Fruit fly (Drosophila melanogaster) whole organism, embryonic: Measurements from ENCODE around the gene CG15406.

Experiments
- Atf-2 ChIP-seq: fragments of 200-800 bp; sonication (Bioruptor generic); optimal IDR thresholded peaks from 2 replicates; lab custom pipeline; 2016; ENCODE audit warnings: missing biosample characterization, missing genetic modification characterization
- Atf6 ChIP-seq: fragments of 200-800 bp; sonication (Bioruptor generic); IDR thresholded peaks from 2 replicates; pipeline ENCODE4 v1.3.6; 2022; ENCODE audit warnings: missing biosample characterization, missing genetic modification characterization
- CG12391 ChIP-seq: fragments of 200-800 bp; sonication (Bioruptor generic); optimal IDR thresholded peaks from 3 replicates; lab custom pipeline; 2018; ENCODE audit warnings: missing biosample characterization, mild to moderate bottlenecking, missing genetic modification characterization, moderate library complexity
- CG12659 ChIP-seq: fragments of 200-800 bp; sonication (Bioruptor generic); optimal IDR thresholded peaks from 3 replicates; lab custom pipeline; 2017; ENCODE audit warnings: mild to moderate bottlenecking, missing biosample characterization, missing genetic modification reagents, missing genetic modification characterization
- CG12769 ChIP-seq: fragments of 200-800 bp; sonication (Bioruptor generic); optimal IDR thresholded peaks from 2 replicates; lab custom pipeline; 2019; ENCODE audit warnings: missing biosample characterization, mild to moderate bottlenecking, missing genetic modification characterization, moderate library complexity
- CG1647 ChIP-seq: fragments of 200-800 bp; sonication (Bioruptor generic); optimal IDR thresholded peaks from 3 replicates; lab custom pipeline; 2016; ENCODE audit warnings: missing biosample characterization, missing genetic modification characterization
- CG32532 ChIP-seq: fragments of 200-800 bp; sonication (Bioruptor generic); IDR thresholded peaks from 2 replicates; pipeline ENCODE4 v1.3.6; 2022; ENCODE audit warnings: missing biosample characterization, missing genetic modification characterization
- CG33213 ChIP-seq: fragments of 200-800 bp; sonication (Bioruptor generic); optimal IDR thresholded peaks from 3 replicates; lab custom pipeline; 2016; ENCODE audit warnings: missing biosample characterization, missing genetic modification characterization
- CG6689 ChIP-seq: fragments of 200-800 bp; sonication (Bioruptor generic); IDR thresholded peaks from 2 replicates; pipeline ENCODE4 v1.3.6; 2022; ENCODE audit warnings: missing biosample characterization, missing genetic modification characterization
- CG6813 ChIP-seq: fragments of 200-800 bp; sonication (Bioruptor generic); optimal IDR thresholded peaks from 2 replicates; lab custom pipeline; 2017; ENCODE audit warnings: missing biosample characterization, missing genetic modification characterization, mild to moderate bottlenecking, moderate library complexity, missing genetic modification reagents
- CG7372 ChIP-seq: fragments of 200-800 bp; sonication (Bioruptor generic); IDR thresholded peaks from 2 replicates; pipeline ENCODE4 v1.3.6; 2022; ENCODE audit warnings: missing biosample characterization, missing genetic modification characterization
- Dbx ChIP-seq: fragments of 200-800 bp; sonication (Bioruptor generic); IDR thresholded peaks from 3 replicates; pipeline ENCODE4 v1.3.6; 2022; ENCODE audit warnings: missing biosample characterization, missing genetic modification characterization
- Ets65A ChIP-seq: fragments of 200-800 bp; sonication (Bioruptor generic); peaks from one replicate; lab custom pipeline; 2016; ENCODE audit warnings: missing biosample characterization, missing genetic modification characterization
- Fer1 ChIP-seq: fragments of 200-800 bp; sonication (Bioruptor generic); optimal IDR thresholded peaks from 2 replicates; lab custom pipeline; 2017; ENCODE audit warnings: missing biosample characterization, mild to moderate bottlenecking, missing genetic modification characterization
- GATAe ChIP-seq: fragments of 200-800 bp; sonication (Bioruptor generic); conservative IDR thresholded peaks from 2 replicates; pipeline ENCODE4 v1.3.6; 2022; ENCODE audit warnings: missing biosample characterization, missing genetic modification characterization
- Hmx ChIP-seq: fragments of 200-800 bp; sonication (Bioruptor generic); optimal IDR thresholded peaks from 2 replicates; lab custom pipeline; 2016; ENCODE audit warnings: missing biosample characterization, missing genetic modification characterization
- Oli ChIP-seq: fragments of 200-800 bp; sonication (Bioruptor generic); optimal IDR thresholded peaks from 2 replicates; lab custom pipeline; 2018; ENCODE audit warnings: missing biosample characterization, mild to moderate bottlenecking, missing genetic modification characterization, moderate library complexity
- Ptx1 ChIP-seq: fragments of 200-800 bp; sonication (Bioruptor generic); IDR thresholded peaks from 2 replicates; pipeline ENCODE4 v1.3.6; 2022; ENCODE audit warnings: missing biosample characterization, missing genetic modification characterization
- Sry-β ChIP-seq: fragments of 200-800 bp; sonication (Bioruptor generic); optimal IDR thresholded peaks from 2 replicates; lab custom pipeline; 2018; ENCODE audit warnings: missing biosample characterization, mild to moderate bottlenecking, missing genetic modification characterization, moderate library complexity
- ab ChIP-seq: fragments of 200-800 bp; sonication (Bioruptor generic); optimal IDR thresholded peaks from 2 replicates; lab custom pipeline; 2016; ENCODE audit warnings: missing biosample characterization, missing genetic modification characterization
- chinmo ChIP-seq: fragments of 200-800 bp; sonication (Bioruptor generic); IDR thresholded peaks from 4 replicates; pipeline ENCODE4 v1.3.6; 2022; ENCODE audit warnings: missing biosample characterization, missing genetic modification characterization; ENCODE audit not compliant: partially characterized antibody
- ci ChIP-seq: fragments of 200-800 bp; sonication (Bioruptor generic); IDR thresholded peaks from 3 replicates; pipeline ENCODE4 v1.3.6; 2022; ENCODE audit warnings: missing biosample characterization, missing genetic modification characterization
- crol ChIP-seq: fragments of 200-800 bp; sonication (Bioruptor generic); IDR thresholded peaks from 2 replicates; pipeline ENCODE4 v1.3.6; 2022; ENCODE audit warnings: missing biosample characterization, missing genetic modification characterization
- disco-r ChIP-seq: fragments of 200-800 bp; sonication (Bioruptor generic); optimal IDR thresholded peaks from 2 replicates; lab custom pipeline; 2016; ENCODE audit warnings: missing biosample characterization, missing genetic modification characterization
- gce ChIP-seq: fragments of 200-800 bp; sonication (Bioruptor generic); IDR thresholded peaks from 3 replicates; pipeline ENCODE4 v1.3.6; 2022; ENCODE audit warnings: missing biosample characterization, missing genetic modification characterization
- gsb ChIP-seq: fragments of 200-800 bp; sonication (Bioruptor generic); IDR thresholded peaks from 2 replicates; pipeline ENCODE4 v1.3.6; 2022; ENCODE audit warnings: missing biosample characterization, missing genetic modification characterization
- hkb ChIP-seq, 2 experiments: fragments of 200-800 bp in 1 of 2; fragments of >200 bp in 1 of 2; sonication (Bioruptor generic) in 1 of 2; IDR thresholded peaks in 1 of 2; optimal IDR thresholded peaks in 1 of 2; 2 replicates each; pipeline versions ENCODE4 v1.3.6 to Lab custom; 2017 to 2022; ENCODE audit warnings: missing biosample characterization in 1 of 2, missing genetic modification characterization in 1 of 2
- jumu ChIP-seq: fragments of 200-800 bp; sonication (Bioruptor generic); optimal IDR thresholded peaks from 3 replicates; lab custom pipeline; 2016; ENCODE audit warnings: missing biosample characterization, missing genetic modification characterization
- klu ChIP-seq: fragments of 200-800 bp; sonication (Bioruptor generic); IDR thresholded peaks from 2 replicates; pipeline ENCODE4 v1.3.6; 2022; ENCODE audit warnings: missing biosample characterization, missing genetic modification characterization
- knrl ChIP-seq: fragments of 200-800 bp; sonication (Bioruptor generic); IDR thresholded peaks from 3 replicates; pipeline ENCODE4 v1.3.6; 2022; ENCODE audit warnings: missing biosample characterization, missing genetic modification characterization; ENCODE audit not compliant: partially characterized antibody
- lola ChIP-seq, 3 experiments: fragments of >200 bp in 2 of 3; fragments of 200-800 bp in 1 of 3; sonication (Bioruptor generic) in 1 of 3; optimal IDR thresholded peaks; 2 replicates each; lab custom pipeline; 2017 to 2019; ENCODE audit warnings: missing biosample characterization in 3 of 3, missing genetic modification characterization in 3 of 3, mild to moderate bottlenecking in 1 of 3, moderate library complexity in 1 of 3
- mirr ChIP-seq: fragments of 200-800 bp; sonication (Bioruptor generic); optimal IDR thresholded peaks from 3 replicates; lab custom pipeline; 2018; ENCODE audit warnings: missing biosample characterization, mild to moderate bottlenecking, missing genetic modification characterization
- oc ChIP-seq: fragments of 200-800 bp; sonication (Bioruptor generic); optimal IDR thresholded peaks from 2 replicates; lab custom pipeline; 2018; ENCODE audit warnings: missing biosample characterization, mild to moderate bottlenecking, missing genetic modification characterization, moderate library complexity
- peb ChIP-seq: fragments of 200-800 bp; sonication (Bioruptor generic); IDR thresholded peaks from 2 replicates; pipeline ENCODE4 v1.3.6; 2022; ENCODE audit warnings: missing biosample characterization, missing genetic modification characterization
- sens ChIP-seq: fragments of 200-800 bp; sonication (Bioruptor generic); peaks from one replicate; lab custom pipeline; 2016; ENCODE audit warnings: missing biosample characterization, missing genetic modification characterization
- seq ChIP-seq: fragments of 200-800 bp; sonication (Bioruptor generic); IDR thresholded peaks from 2 replicates; pipeline ENCODE4 v1.3.6; 2022; ENCODE audit warnings: missing biosample characterization, missing genetic modification characterization
- sima ChIP-seq: fragments of 200-800 bp; sonication (Bioruptor generic); optimal IDR thresholded peaks from 2 replicates; lab custom pipeline; 2016; ENCODE audit warnings: missing biosample characterization, missing genetic modification characterization
- slbo ChIP-seq: fragments of 200-800 bp; sonication (Bioruptor generic); IDR thresholded peaks from 2 replicates; pipeline ENCODE4 v1.3.6; 2022; ENCODE audit warnings: missing biosample characterization, missing genetic modification characterization
- sna ChIP-seq: fragments of 200-800 bp; sonication (Bioruptor generic); IDR thresholded peaks from 2 replicates; pipeline ENCODE4 v1.3.6; 2022; ENCODE audit warnings: missing biosample characterization, missing genetic modification characterization; ENCODE audit not compliant: partially characterized antibody
- tup ChIP-seq: fragments of 200-800 bp; sonication (Bioruptor generic); optimal IDR thresholded peaks from 2 replicates; lab custom pipeline; 2016; ENCODE audit warnings: missing biosample characterization, mild to moderate bottlenecking, missing genetic modification characterization, moderate library complexity
- vnd ChIP-seq: fragments of 200-800 bp; sonication (Bioruptor generic); IDR thresholded peaks from 3 replicates; pipeline ENCODE4 v1.3.6; 2022; ENCODE audit warnings: missing biosample characterization, missing genetic modification characterization; ENCODE audit not compliant: partially characterized antibody
- zfh2 ChIP-seq: fragments of 200-800 bp; sonication (Bioruptor generic); optimal IDR thresholded peaks from 2 replicates; lab custom pipeline; 2016; ENCODE audit warnings: missing biosample characterization, missing genetic modification characterization

CG15406 gene

DNA sequence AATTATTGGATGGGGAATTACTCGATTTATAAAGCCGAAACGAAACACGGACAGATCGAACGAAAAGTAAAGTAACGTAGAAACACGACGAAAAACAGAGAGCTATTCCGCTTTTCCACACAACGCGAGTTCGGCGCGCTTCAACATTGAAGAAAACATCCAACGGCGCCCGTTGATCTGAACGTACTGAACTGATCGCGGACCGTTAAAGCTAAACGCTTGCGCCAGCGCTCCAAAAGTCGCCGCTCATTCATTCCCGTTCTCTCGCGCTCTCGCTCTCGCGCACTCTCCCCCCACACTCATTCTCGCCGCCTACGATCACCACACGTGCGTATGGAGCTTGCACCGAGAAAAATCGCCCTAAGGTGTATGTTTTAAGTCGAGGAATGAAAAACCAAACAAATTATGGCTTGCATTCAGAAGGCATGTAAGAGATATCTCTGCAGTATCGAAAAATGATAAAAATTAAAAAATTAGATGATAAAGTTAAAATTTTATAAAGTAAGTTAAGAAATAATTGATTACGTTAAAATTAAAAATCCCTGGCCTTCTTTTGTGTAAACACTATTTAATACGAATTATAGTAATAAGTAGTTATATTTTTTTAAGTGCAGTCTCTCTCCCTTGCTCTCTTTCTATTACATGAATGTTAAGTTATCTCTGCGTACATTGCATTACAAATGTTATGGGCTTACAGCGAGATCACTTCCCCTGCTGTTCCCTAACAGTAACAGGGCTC lies 45.8 kb downstream of the CG15406 start, which contains the start of gene E23 (continued):
- TF ChIP-seq Hmx (GFP tag; lab: Kevin White, UChicago) (peak; percentile 84), Atf6 (peak; percentile 99), gsb (peak; percentile 97), sens (GFP tag; lab: Kevin White, UChicago) (peak; percentile 99), gce (peak; percentile 94), oc (tag; lab: Kevin White, UChicago) (peak; percentile 99), seq (GFP tag; lab: Robert Waterston, UW) (peak; percentile 98), Oli (tag; lab: Kevin White, UChicago) (peak; percentile 99), jumu (GFP tag; lab: Kevin White, UChicago) (peak; percentile 93), vnd (GFP tag; lab: Robert Waterston, UW) (no peak), disco-r (GFP tag; lab: Kevin White, UChicago) (peak; percentile 90), zfh2 (GFP tag; lab: Kevin White, UChicago) (peak; percentile 97), CG12659 (GFP tag; lab: Kevin White, UChicago) (peak; percentile 99), knrl (GFP tag; lab: Robert Waterston, UW) (no peak; the same call in 2 of the 3 replicates), CG12391 (peak; percentile 100), sima (GFP tag; lab: Kevin White, UChicago) (peak; percentile 84), Fer1 (GFP tag; lab: Kevin White, UChicago) (peak; percentile 99), ab (GFP tag; lab: Kevin White, UChicago) (peak; percentile 73), lola (GFP tag; optimal IDR thresholded peaks at IDR 0.05; lab: Kevin White, UChicago) (peak in 1 of 3 experiments; percentile 100), Sry-β (GFP tag; lab: Kevin White, UChicago) (peak; percentile 75), CG1647 (GFP tag; lab: Kevin White, UChicago) (peak; percentile 94), CG6813 (GFP tag; lab: Kevin White, UChicago) (peak; percentile 97)

DNA sequence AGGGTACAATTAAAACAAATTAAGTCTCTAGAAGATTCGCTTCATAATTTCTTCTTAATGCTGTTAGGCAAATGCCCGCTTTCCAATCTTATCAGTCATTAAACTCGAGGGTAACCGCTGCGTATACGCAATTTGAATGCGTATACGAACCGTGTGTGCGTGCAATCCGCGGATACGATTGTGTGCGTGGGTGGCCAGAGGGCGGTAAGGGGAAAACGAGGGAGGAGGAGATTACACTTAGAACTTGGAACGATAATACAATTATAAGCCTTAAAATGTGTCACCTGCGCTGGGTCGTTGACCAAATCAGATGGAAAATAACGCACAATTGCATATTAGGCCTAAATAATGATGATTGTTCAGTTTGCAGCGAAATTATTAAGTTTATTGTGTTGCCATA lies 46.8 kb downstream of the CG15406 start:
- TF ChIP-seq mirr (peak; percentile 11), ci (peak; percentile 28; the same call in 1 of the 3 replicates), peb (GFP tag; lab: Robert Waterston, UW) (no peak), slbo (GFP tag; lab: Robert Waterston, UW) (peak; percentile 28; the same call in 1 of the 2 replicates), Atf-2 (GFP tag; lab: Kevin White, UChicago) (no peak), chinmo (GFP tag; lab: Robert Waterston, UW) (0 out of 4 replicates have a peak, but pooled peaks have one; percentile 49), sna (GFP tag; lab: Robert Waterston, UW) (no peak), CG6689 (GFP tag; lab: Robert Waterston, UW) (0 out of 2 replicates have a peak, but pooled peaks have one; percentile 3), CG7372 (GFP tag; lab: Robert Waterston, UW) (peak; percentile 88), CG32532 (GFP tag; lab: Robert Waterston, UW) (peak; percentile 38; the same call in 1 of the 2 replicates), GATAe (GFP tag; lab: Robert Waterston, UW) (peak; percentile 54; the same call in 1 of the 2 replicates), Ptx1 (GFP tag; lab: Robert Waterston, UW) (0 out of 2 replicates have a peak, but pooled peaks have one; percentile 5), CG12769 (tag; lab: Kevin White, UChicago) (peak; percentile 29), Dbx (GFP tag; lab: Robert Waterston, UW) (0 out of 3 replicates have a peak, but pooled peaks have one; percentile 13), crol (GFP tag; lab: Robert Waterston, UW) (peak; percentile 74), tup (GFP tag; lab: Kevin White, UChicago) (no peak), Ets65A (GFP tag; lab: Kevin White, UChicago) (peak; percentile 92), CG33213 (no peak), klu (GFP tag; lab: Robert Waterston, UW) (peak; percentile 28; the same call in 1 of the 2 replicates), hkb (optimal IDR thresholded peaks at IDR 0.05; lab: Kevin White, UChicago) (no peak), hkb (GFP tag; IDR thresholded peaks at IDR 0.05; lab: Robert Waterston, UW) (0 out of 2 replicates have a peak, but pooled peaks have one; percentile 11)
